Fruit fly (Drosophila melanogaster) S2 (cell line): ENCODE results near the gene CG14054.

ENCODE experiments used
- CG8478 ChIP-seq: fragments of >200 bp; optimal IDR thresholded peaks from 2 replicates; lab custom pipeline; 2018
- CTCF ChIP-seq, 2 experiments: fragments of >200 bp; optimal IDR thresholded peaks; 2 replicates each; lab custom pipeline; 2018

dm6 chrX:2083678-2084162 lies 17.6 kb upstream of the CG14054 start:
- TF ChIP-seq CTCF (optimal IDR thresholded peaks at IDR 0.05; lab: Kevin White, UChicago) (no peak), CG8478 (lab: Kevin White, UChicago) (no peak)
